Worm (Caenorhabditis elegans): ENCODE measurements around the gene crh-2.

DNA sequence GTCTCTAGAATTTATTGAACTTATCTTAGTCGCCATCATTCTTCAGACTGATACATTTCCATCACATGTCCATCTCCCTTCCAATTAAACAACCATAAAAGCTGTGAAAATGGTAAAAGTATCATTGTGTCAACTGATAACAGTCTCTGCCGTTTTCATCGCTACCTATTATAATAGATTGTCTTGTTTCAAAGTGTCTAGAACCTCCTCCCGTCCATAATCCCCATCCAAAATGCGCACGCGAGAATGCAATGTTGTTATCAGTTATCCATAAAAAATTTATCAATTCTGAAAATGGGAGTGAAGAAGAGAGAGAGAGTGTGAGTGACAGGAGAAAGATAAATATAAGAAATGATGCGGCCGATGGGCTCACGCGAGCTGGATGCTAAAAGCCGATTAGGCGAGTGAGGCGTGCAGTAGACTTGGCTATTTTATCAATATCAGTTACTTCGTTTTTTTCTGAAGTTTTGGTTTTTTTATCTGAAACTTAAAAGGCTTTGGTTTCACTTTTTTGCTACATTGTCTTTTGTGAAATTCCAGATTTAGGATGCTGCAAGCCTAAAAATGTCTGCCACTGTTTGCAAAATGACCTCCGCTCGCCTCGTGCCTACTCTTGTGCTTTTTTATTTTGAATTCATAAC is 14.7 kb upstream of the crh-2 start:
- peak in 1 of 2 experiments; percentile 10 for TF ChIP-seq lsy-2 (tag; optimal IDR thresholded peaks at IDR 0.05)
- TF ChIP-seq tbx-2 (tag; optimal IDR thresholded peaks at IDR 0.05) = no peak
- TF ChIP-seq blmp-1 (tag; optimal IDR thresholded peaks at IDR 0.05) = peak; percentile 46
- TF ChIP-seq zag-1 (tag; optimal IDR thresholded peaks at IDR 0.05) = no peak
- TF ChIP-seq nhr-19 (GFP tag; conservative IDR thresholded peaks at IDR 0.05) = no peak
- peak; percentile 69 for TF ChIP-seq tlp-1 (tag; optimal IDR thresholded peaks at IDR 0.05)
- TF ChIP-seq elt-3 (tag; optimal IDR thresholded peaks at IDR 0.05) = peak in 4 of 6 experiments; percentile 22 to 77 (median 43)

All from whole organism, L1 larva.